Fruit fly (Drosophila melanogaster) whole organism, prepupa: ENCODE measurements around the gene MED14.

Experiments
- Blimp-1 ChIP-seq: fragments of 200-800 bp; sonication (Bioruptor generic); optimal IDR thresholded peaks from 3 replicates; lab custom pipeline; 2017; ENCODE audit warnings: missing biosample characterization, missing genetic modification characterization, mild to moderate bottlenecking, moderate library complexity, missing genetic modification reagents
- CG10631 ChIP-seq: fragments of 200-800 bp; sonication (Bioruptor generic); optimal IDR thresholded peaks from 2 replicates; lab custom pipeline; 2016; ENCODE audit warnings: missing biosample characterization, missing genetic modification characterization
- CG10669 ChIP-seq: fragments of 200-800 bp; sonication (Bioruptor generic); optimal IDR thresholded peaks from 3 replicates; lab custom pipeline; 2018; ENCODE audit warnings: missing biosample characterization, mild to moderate bottlenecking, missing genetic modification characterization, moderate library complexity
- CG11762 ChIP-seq: fragments of 200-800 bp; sonication (Bioruptor generic); optimal IDR thresholded peaks from 3 replicates; lab custom pipeline; 2016; ENCODE audit warnings: missing biosample characterization, missing genetic modification characterization; ENCODE audit not compliant: insufficient read depth
- CG11902 ChIP-seq: fragments of 200-800 bp; sonication (Bioruptor generic); optimal IDR thresholded peaks from 3 replicates; lab custom pipeline; 2016; ENCODE audit warnings: missing biosample characterization, missing genetic modification characterization
- CG3032 ChIP-seq: fragments of 200-800 bp; optimal IDR thresholded peaks from 2 replicates; lab custom pipeline; 2019; ENCODE audit warnings: missing biosample characterization, mild to moderate bottlenecking, missing genetic modification characterization, moderate library complexity
- CG31627 ChIP-seq: fragments of 200-800 bp; sonication (Bioruptor generic); optimal IDR thresholded peaks from 3 replicates; lab custom pipeline; 2016; ENCODE audit warnings: missing biosample characterization, missing genetic modification characterization
- CG34406 ChIP-seq: fragments of 200-800 bp; sonication (Bioruptor generic); optimal IDR thresholded peaks from 3 replicates; lab custom pipeline; 2016; ENCODE audit warnings: missing biosample characterization, missing genetic modification characterization
- CG3919 ChIP-seq: fragments of 200-800 bp; sonication (Bioruptor generic); optimal IDR thresholded peaks from 3 replicates; lab custom pipeline; 2016; ENCODE audit warnings: missing biosample characterization, missing genetic modification characterization
- CG4318 ChIP-seq: fragments of 200-800 bp; sonication (Bioruptor generic); optimal IDR thresholded peaks from 3 replicates; lab custom pipeline; 2017; ENCODE audit warnings: missing biosample characterization, mild to moderate bottlenecking, missing genetic modification characterization
- CG6163 ChIP-seq: fragments of 200-800 bp; sonication (Bioruptor generic); IDR thresholded peaks from 3 replicates; pipeline ENCODE4 v1.3.6; 2022; ENCODE audit warnings: missing biosample characterization, missing genetic modification characterization
- CG6276 ChIP-seq: fragments of 200-800 bp; sonication (Bioruptor generic); optimal IDR thresholded peaks from 2 replicates; lab custom pipeline; 2017; ENCODE audit warnings: missing biosample characterization, mild to moderate bottlenecking, missing genetic modification characterization
- CG6854 ChIP-seq: fragments of 200-800 bp; sonication (Bioruptor generic); optimal IDR thresholded peaks from 2 replicates; lab custom pipeline; 2017; ENCODE audit warnings: missing biosample characterization, mild to moderate bottlenecking, missing genetic modification characterization
- CG8119 ChIP-seq: fragments of 200-800 bp; sonication (Bioruptor generic); IDR thresholded peaks from 3 replicates; pipeline ENCODE4 v1.3.6; 2022; ENCODE audit warnings: missing biosample characterization, missing genetic modification characterization
- CG8319 ChIP-seq: fragments of 200-800 bp; sonication (Bioruptor generic); optimal IDR thresholded peaks from 3 replicates; lab custom pipeline; 2016; ENCODE audit warnings: missing biosample characterization, missing genetic modification characterization
- CG9139 ChIP-seq: fragments of 200-800 bp; sonication (Bioruptor generic); optimal IDR thresholded peaks from 3 replicates; lab custom pipeline; 2017; ENCODE audit warnings: missing biosample characterization, mild to moderate bottlenecking, missing genetic modification characterization
- Eip75B ChIP-seq: fragments of 200-800 bp; sonication (Bioruptor generic); optimal IDR thresholded peaks from 3 replicates; lab custom pipeline; 2016; ENCODE audit warnings: missing biosample characterization, missing genetic modification characterization
- Eip78C ChIP-seq: fragments of 200-800 bp; sonication (Bioruptor generic); peaks from one replicate; lab custom pipeline; 2016; ENCODE audit warnings: missing biosample characterization, missing genetic modification characterization
- Eip93F ChIP-seq: fragments of 200-800 bp; sonication (Bioruptor generic); optimal IDR thresholded peaks from 2 replicates; lab custom pipeline; 2016; ENCODE audit warnings: missing biosample characterization, mild to moderate bottlenecking, missing genetic modification characterization
- Ets96B ChIP-seq: fragments of 200-800 bp; optimal IDR thresholded peaks from 2 replicates; lab custom pipeline; 2019; ENCODE audit warnings: missing biosample characterization, mild to moderate bottlenecking, missing genetic modification characterization, moderate library complexity
- Gug ChIP-seq: fragments of 200-800 bp; sonication (Bioruptor generic); IDR thresholded peaks from 2 replicates; pipeline ENCODE4 v1.3.6; 2022; ENCODE audit warnings: missing biosample characterization, missing genetic modification characterization
- Hr38 ChIP-seq: sonication (Bioruptor generic); optimal IDR thresholded peaks from 2 replicates; lab custom pipeline; 2016; ENCODE audit warnings: missing biosample characterization, missing genetic modification characterization
- Hr39 ChIP-seq: fragments of 200-800 bp; sonication (Bioruptor generic); optimal IDR thresholded peaks from 2 replicates; lab custom pipeline; 2016; ENCODE audit warnings: missing biosample characterization, missing genetic modification characterization
- Hr4 ChIP-seq: fragments of 200-800 bp; sonication (Bioruptor generic); optimal IDR thresholded peaks from 3 replicates; lab custom pipeline; 2016; ENCODE audit warnings: missing biosample characterization, missing genetic modification characterization
- Lpt ChIP-seq: fragments of 200-800 bp; sonication (Bioruptor generic); optimal IDR thresholded peaks from 3 replicates; lab custom pipeline; 2016; ENCODE audit warnings: missing biosample characterization, missing genetic modification characterization
- Met ChIP-seq: fragments of 200-800 bp; sonication (Bioruptor generic); optimal IDR thresholded peaks from 3 replicates; lab custom pipeline; 2016; ENCODE audit warnings: missing biosample characterization, missing genetic modification characterization
- Sox14 ChIP-seq: fragments of 200-800 bp; sonication (Bioruptor generic); optimal IDR thresholded peaks from 3 replicates; lab custom pipeline; 2016; ENCODE audit warnings: missing biosample characterization, missing genetic modification characterization
- Sox15 ChIP-seq: fragments of 200-800 bp; sonication (Bioruptor generic); optimal IDR thresholded peaks from 3 replicates; lab custom pipeline; 2016; ENCODE audit warnings: missing biosample characterization, missing genetic modification characterization
- achi ChIP-seq: fragments of 200-800 bp; sonication (Bioruptor generic); optimal IDR thresholded peaks from 3 replicates; lab custom pipeline; 2016; ENCODE audit warnings: missing biosample characterization, missing genetic modification characterization
- dsx ChIP-seq: fragments of 200-800 bp; optimal IDR thresholded peaks from 3 replicates; lab custom pipeline; 2019; ENCODE audit warnings: missing biosample characterization, mild to moderate bottlenecking, missing genetic modification characterization, moderate library complexity; ENCODE audit not compliant: poor library complexity, severe bottlenecking
- eg ChIP-seq: fragments of 200-800 bp; sonication (Bioruptor generic); IDR thresholded peaks from 3 replicates; pipeline ENCODE4 v1.3.6; 2022; ENCODE audit warnings: missing biosample characterization, missing genetic modification characterization
- esn ChIP-seq: fragments of 200-800 bp; sonication (Bioruptor generic); optimal IDR thresholded peaks from 2 replicates; lab custom pipeline; 2016; ENCODE audit warnings: missing biosample characterization, mild to moderate bottlenecking, missing genetic modification characterization, moderate library complexity
- fd59A ChIP-seq: fragments of 200-800 bp; sonication (Bioruptor generic); optimal IDR thresholded peaks from 2 replicates; lab custom pipeline; 2017; ENCODE audit warnings: missing biosample characterization, mild to moderate bottlenecking, missing genetic modification characterization, missing genetic modification reagents
- fkh ChIP-seq: fragments of 200-800 bp; sonication (Bioruptor generic); optimal IDR thresholded peaks from 3 replicates; lab custom pipeline; 2017; ENCODE audit warnings: missing biosample characterization, mild to moderate bottlenecking, missing genetic modification characterization, moderate library complexity
- lz ChIP-seq: fragments of 200-800 bp; sonication (Bioruptor generic); optimal IDR thresholded peaks from 3 replicates; lab custom pipeline; 2016; ENCODE audit warnings: missing biosample characterization, missing genetic modification characterization
- net ChIP-seq: fragments of 200-800 bp; sonication (Bioruptor generic); optimal IDR thresholded peaks from 3 replicates; lab custom pipeline; 2016; ENCODE audit warnings: missing biosample characterization, missing genetic modification characterization
- pdm3 ChIP-seq: fragments of 200-800 bp; sonication (Bioruptor generic); optimal IDR thresholded peaks from 3 replicates; lab custom pipeline; 2016; ENCODE audit warnings: missing biosample characterization, missing genetic modification characterization
- spab ChIP-seq: fragments of 200-800 bp; sonication (Bioruptor generic); optimal IDR thresholded peaks from 2 replicates; lab custom pipeline; 2017; ENCODE audit warnings: missing biosample characterization, mild to moderate bottlenecking, missing genetic modification characterization, missing genetic modification reagents
- svp ChIP-seq: fragments of 200-800 bp; sonication (Bioruptor generic); peaks from one replicate; lab custom pipeline; 2016; ENCODE audit warnings: missing biosample characterization, missing genetic modification characterization
- topi ChIP-seq: fragments of 200-800 bp; sonication (Bioruptor generic); optimal IDR thresholded peaks from 3 replicates; lab custom pipeline; 2016; ENCODE audit warnings: missing biosample characterization, missing genetic modification characterization
- vri ChIP-seq: fragments of 200-800 bp; sonication (Bioruptor generic); optimal IDR thresholded peaks from 3 replicates; lab custom pipeline; 2016; ENCODE audit warnings: missing biosample characterization, mild to moderate bottlenecking, missing genetic modification characterization

The MED14 gene

DNA sequence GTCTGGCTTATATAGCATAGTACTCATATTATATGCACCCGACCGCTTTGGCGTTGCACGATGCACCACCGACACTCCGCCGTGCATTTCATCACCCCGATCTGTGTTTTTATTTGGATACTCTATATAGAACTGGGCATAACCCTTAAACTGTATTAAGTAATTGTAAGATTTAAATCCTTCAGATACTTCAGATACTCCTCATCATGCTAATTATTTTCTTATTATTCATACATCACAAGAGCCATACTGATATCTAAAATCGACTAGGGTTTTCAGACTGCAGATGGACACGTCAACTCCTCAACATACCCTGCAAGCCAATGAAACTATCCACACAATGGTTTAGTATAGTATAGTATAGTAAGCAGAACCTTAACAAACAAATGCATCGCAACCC is 30.5 kb downstream of the MED14 start (continued):
- TF ChIP-seq Lpt (GFP tag; lab: Kevin White, UChicago): no peak
- no peak for TF ChIP-seq CG6854 (GFP tag; lab: Kevin White, UChicago)
- TF ChIP-seq Hr38: no peak
- TF ChIP-seq Hr4 (GFP tag; lab: Kevin White, UChicago): peak; percentile 38
- peak; percentile 76 for TF ChIP-seq eg (GFP tag; lab: Robert Waterston, UW)
- peak; percentile 88 for TF ChIP-seq Eip78C
- no peak for TF ChIP-seq Sox15 (GFP tag; lab: Kevin White, UChicago)
- peak; percentile 7 for TF ChIP-seq Hr39 (GFP tag; lab: Kevin White, UChicago)
- peak; percentile 1 for TF ChIP-seq CG10669 (GFP tag; lab: Kevin White, UChicago)
- peak; percentile 32 for TF ChIP-seq CG34406 (GFP tag; lab: Kevin White, UChicago)
- TF ChIP-seq Eip75B (GFP tag; lab: Kevin White, UChicago): peak; percentile 25
- no peak for TF ChIP-seq dsx (GFP tag; lab: Kevin White, UChicago)
- TF ChIP-seq CG3032 (tag; lab: Kevin White, UChicago): peak; percentile 36
- TF ChIP-seq topi (GFP tag; lab: Kevin White, UChicago): peak; percentile 18
- no peak for TF ChIP-seq net (GFP tag; lab: Kevin White, UChicago)
- no peak for TF ChIP-seq fkh (GFP tag; lab: Kevin White, UChicago)
- TF ChIP-seq Sox14 (GFP tag; lab: Kevin White, UChicago): peak; percentile 9
- TF ChIP-seq CG8319 (GFP tag; lab: Kevin White, UChicago): no peak
- TF ChIP-seq spab (GFP tag; lab: Kevin White, UChicago): peak; percentile 45
- TF ChIP-seq CG11762 (GFP tag; lab: Kevin White, UChicago): no peak
- TF ChIP-seq CG9139: no peak
- TF ChIP-seq CG31627 (GFP tag; lab: Kevin White, UChicago): no peak
- no peak for TF ChIP-seq CG11902
- TF ChIP-seq vri (GFP tag; lab: Kevin White, UChicago): no peak
- peak; percentile 7 for TF ChIP-seq fd59A (GFP tag; lab: Kevin White, UChicago)
- TF ChIP-seq Gug: peak; percentile 64
- TF ChIP-seq lz (GFP tag; lab: Kevin White, UChicago): no peak
- TF ChIP-seq Blimp-1 (GFP tag; lab: Kevin White, UChicago): no peak
- no peak for TF ChIP-seq Eip93F (GFP tag; lab: Kevin White, UChicago)
- TF ChIP-seq esn (GFP tag; lab: Kevin White, UChicago): peak; percentile 39
- peak; percentile 30 for TF ChIP-seq CG10631 (GFP tag; lab: Kevin White, UChicago)

DNA sequence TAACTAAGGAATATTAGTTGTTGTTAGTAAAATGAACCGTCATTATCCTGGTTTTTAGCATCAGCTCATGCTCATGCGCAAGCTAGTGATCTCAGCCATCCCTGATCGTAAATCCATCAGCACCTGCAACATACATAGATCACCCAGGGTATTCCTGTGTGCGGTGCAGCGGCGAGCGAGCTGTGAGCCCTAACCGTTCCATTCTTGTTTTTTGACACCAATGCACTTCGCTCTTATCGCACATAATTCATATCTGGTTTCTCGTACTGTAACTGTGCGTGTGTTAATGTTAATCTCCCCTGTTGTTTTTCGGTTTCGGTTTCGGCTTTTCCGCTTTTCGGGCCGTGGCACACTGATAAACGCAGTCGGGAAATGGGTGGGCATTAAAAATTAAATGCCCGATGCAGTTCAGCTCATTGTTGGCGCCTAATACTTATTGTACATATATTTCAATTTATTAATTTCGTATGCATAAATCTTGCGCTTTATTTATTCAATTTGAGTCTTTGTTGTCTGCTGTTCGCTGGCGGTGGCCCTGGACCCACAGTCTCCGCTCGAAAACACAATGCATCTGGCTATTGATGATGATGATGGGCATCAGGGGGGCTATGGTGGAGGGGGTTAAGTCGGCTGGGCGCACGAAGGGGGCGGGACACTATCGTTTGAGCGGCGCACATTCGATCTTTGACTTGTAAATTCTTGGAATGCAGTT is 31.3 kb downstream of the MED14 start:
- no peak for TF ChIP-seq spab (GFP tag; lab: Kevin White, UChicago)
- no peak for TF ChIP-seq CG8319 (GFP tag; lab: Kevin White, UChicago)
- TF ChIP-seq svp: peak; percentile 74
- TF ChIP-seq fkh (GFP tag; lab: Kevin White, UChicago): peak; percentile 26
- TF ChIP-seq, all 60 proteins: peak for 2

DNA sequence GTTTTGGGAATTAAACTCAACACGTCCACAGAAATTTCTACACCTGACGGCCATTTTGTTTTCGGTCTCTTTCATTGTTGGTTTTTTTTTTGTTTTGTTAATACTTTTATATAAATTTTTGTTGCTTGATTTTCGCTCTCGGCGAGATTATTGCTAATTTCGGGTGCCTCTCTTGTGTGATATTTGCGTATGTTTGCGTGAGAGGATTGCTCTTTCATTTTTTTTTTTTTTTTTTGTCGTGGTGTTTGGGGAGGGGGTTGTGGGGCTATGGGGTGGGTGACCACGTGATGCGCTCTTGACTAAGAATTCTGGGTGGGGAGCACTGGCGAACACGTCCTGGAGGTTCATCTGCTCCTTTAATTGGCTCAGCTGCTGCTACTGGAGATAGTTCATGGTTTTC is 32.9 kb downstream of the MED14 start:
- no peak for TF ChIP-seq Lpt (GFP tag; lab: Kevin White, UChicago)
- TF ChIP-seq CG8119 (GFP tag; lab: Robert Waterston, UW): 0 out of 3 replicates have a peak, but pooled peaks have one; percentile 36
- TF ChIP-seq Sox14 (GFP tag; lab: Kevin White, UChicago): no peak
- TF ChIP-seq CG6276: peak; percentile 20
- no peak for TF ChIP-seq CG4318
- TF ChIP-seq pdm3 (GFP tag; lab: Kevin White, UChicago): no peak
- TF ChIP-seq Gug: 0 out of 2 replicates have a peak, but pooled peaks have one; percentile 14
- peak; percentile 71 for TF ChIP-seq eg (GFP tag; lab: Robert Waterston, UW)
- peak; percentile 54; the same call in 2 of the 3 replicates for TF ChIP-seq CG6163 (GFP tag; lab: Robert Waterston, UW)
- TF ChIP-seq fkh (GFP tag; lab: Kevin White, UChicago): peak; percentile 53
- TF ChIP-seq achi (GFP tag; lab: Kevin White, UChicago): no peak
- TF ChIP-seq CG3919: no peak
- TF ChIP-seq spab (GFP tag; lab: Kevin White, UChicago): no peak
- TF ChIP-seq Met (GFP tag; lab: Kevin White, UChicago): peak; percentile 7
- no peak for TF ChIP-seq net (GFP tag; lab: Kevin White, UChicago)
- TF ChIP-seq Ets96B (tag; lab: Kevin White, UChicago): no peak
